Fruit fly (Drosophila melanogaster) whole organism, embryonic: ENCODE data around the gene IFT43.
A peak's percentile ranks its signal among the peaks of the same experiment; 100 is the strongest.

Experiments
- Atf6 ChIP-seq: fragments of 200-800 bp; sonication (Bioruptor generic); IDR thresholded peaks from 2 replicates; pipeline ENCODE4 v1.3.6; 2022; ENCODE audit warnings: missing biosample characterization, missing genetic modification characterization
- CG11247 ChIP-seq: fragments of 200-800 bp; sonication (Bioruptor generic); IDR thresholded peaks from 2 replicates; pipeline ENCODE4 v1.3.6; 2022; ENCODE audit warnings: missing biosample characterization, missing genetic modification characterization
- CG12391 ChIP-seq: fragments of 200-800 bp; sonication (Bioruptor generic); optimal IDR thresholded peaks from 3 replicates; lab custom pipeline; 2018; ENCODE audit warnings: missing biosample characterization, mild to moderate bottlenecking, missing genetic modification characterization, moderate library complexity
- CG13287 ChIP-seq: fragments of 200-800 bp; sonication (Bioruptor generic); IDR thresholded peaks from 2 replicates; pipeline ENCODE4 v1.3.6; 2022; ENCODE audit warnings: missing biosample characterization, missing genetic modification characterization; ENCODE audit not compliant: partially characterized antibody
- CG14014 ChIP-seq: fragments of 200-800 bp; sonication (Bioruptor generic); IDR thresholded peaks from 2 replicates; pipeline ENCODE4 v1.3.6; 2022; ENCODE audit warnings: missing biosample characterization, missing genetic modification characterization
- CG14441 ChIP-seq: fragments of 200-800 bp; sonication (Bioruptor generic); IDR thresholded peaks from 2 replicates; pipeline ENCODE4 v1.3.6; 2022; ENCODE audit warnings: missing biosample characterization, missing genetic modification characterization
- CG15011 ChIP-seq: fragments of 200-800 bp; sonication (Bioruptor generic); optimal IDR thresholded peaks from 3 replicates; lab custom pipeline; 2018; ENCODE audit warnings: missing biosample characterization, mild to moderate bottlenecking, missing genetic modification characterization
- CG18011 ChIP-seq: fragments of 200-800 bp; sonication (Bioruptor generic); optimal IDR thresholded peaks from 2 replicates; lab custom pipeline; 2017; ENCODE audit warnings: missing biosample characterization, missing genetic modification characterization, mild to moderate bottlenecking, moderate library complexity, missing genotype
- CG2199 ChIP-seq: fragments of 200-800 bp; sonication (Bioruptor generic); IDR thresholded peaks from 3 replicates; pipeline ENCODE4 v1.3.6; 2022; ENCODE audit warnings: missing biosample characterization, missing genetic modification characterization
- CG34224 ChIP-seq: fragments of 200-800 bp; sonication (Bioruptor generic); IDR thresholded peaks from 3 replicates; pipeline ENCODE4 v1.3.6; 2022; ENCODE audit warnings: missing biosample characterization, missing genetic modification characterization; ENCODE audit not compliant: partially characterized antibody
- CG4854 ChIP-seq: fragments of 200-800 bp; sonication (Bioruptor generic); optimal IDR thresholded peaks from 2 replicates; lab custom pipeline; 2016; ENCODE audit warnings: missing biosample characterization, missing genetic modification characterization, inconsistent platforms
- CG5953 ChIP-seq: fragments of 200-800 bp; sonication (Bioruptor generic); IDR thresholded peaks from 2 replicates; pipeline ENCODE4 v1.3.6; 2022; ENCODE audit warnings: missing biosample characterization, missing genetic modification characterization
- CG6175 ChIP-seq: fragments of 200-800 bp; sonication (Bioruptor generic); IDR thresholded peaks from 3 replicates; pipeline ENCODE4 v1.3.6; 2022; ENCODE audit warnings: missing biosample characterization, missing genetic modification characterization
- CG6254 ChIP-seq: fragments of 200-800 bp; sonication (Bioruptor generic); optimal IDR thresholded peaks from 3 replicates; lab custom pipeline; 2017; ENCODE audit warnings: mild to moderate bottlenecking, missing biosample characterization, missing genetic modification reagents, missing genetic modification characterization
- CG6272 ChIP-seq: fragments of 200-800 bp; sonication (Bioruptor generic); IDR thresholded peaks from 2 replicates; pipeline ENCODE4 v1.3.6; 2022; ENCODE audit warnings: missing biosample characterization, missing genetic modification characterization
- CG6765 ChIP-seq: fragments of 200-800 bp; sonication (Bioruptor generic); optimal IDR thresholded peaks from 3 replicates; lab custom pipeline; 2017; ENCODE audit warnings: missing biosample characterization, mild to moderate bottlenecking, missing genetic modification characterization
- CG7556 ChIP-seq: fragments of 200-800 bp; sonication (Bioruptor generic); optimal IDR thresholded peaks from 2 replicates; lab custom pipeline; 2017; ENCODE audit warnings: missing biosample characterization, mild to moderate bottlenecking, missing genetic modification characterization
- CG7745 ChIP-seq: fragments of 200-800 bp; sonication (Bioruptor generic); optimal IDR thresholded peaks from 2 replicates; lab custom pipeline; 2018; ENCODE audit warnings: missing biosample characterization, mild to moderate bottlenecking, missing genetic modification characterization, moderate library complexity
- Dp ChIP-seq: fragments of 200-800 bp; sonication (Bioruptor generic); optimal IDR thresholded peaks from 2 replicates; lab custom pipeline; 2018; ENCODE audit warnings: missing biosample characterization, mild to moderate bottlenecking, missing genetic modification characterization, moderate library complexity
- E2f2 ChIP-seq: fragments of 200-800 bp; sonication (Bioruptor generic); IDR thresholded peaks from 2 replicates; pipeline ENCODE4 v1.3.6; 2022; ENCODE audit warnings: missing biosample characterization, missing genetic modification characterization
- ERR ChIP-seq: fragments of 200-800 bp; sonication (Bioruptor generic); optimal IDR thresholded peaks from 2 replicates; lab custom pipeline; 2016; ENCODE audit warnings: missing biosample characterization, missing genetic modification characterization
- Gug ChIP-seq: fragments of 200-800 bp; sonication (Bioruptor generic); IDR thresholded peaks from 4 replicates; pipeline ENCODE4 v1.3.6; 2022; ENCODE audit warnings: missing biosample characterization, missing genetic modification characterization
- Hmr ChIP-seq: fragments of 200-800 bp; sonication (Bioruptor generic); optimal IDR thresholded peaks from 3 replicates; lab custom pipeline; 2017; ENCODE audit warnings: mild to moderate bottlenecking, missing biosample characterization, missing genetic modification reagents, missing genetic modification characterization
- Jarid2 ChIP-seq: fragments of 200-800 bp; sonication (Bioruptor generic); optimal IDR thresholded peaks from 3 replicates; lab custom pipeline; 2017; ENCODE audit warnings: mild to moderate bottlenecking, missing biosample characterization, missing genetic modification reagents, missing genetic modification characterization
- Myb ChIP-seq: fragments of 200-800 bp; sonication (Bioruptor generic); optimal IDR thresholded peaks from 2 replicates; lab custom pipeline; 2016; ENCODE audit warnings: missing biosample characterization, missing genetic modification characterization
- NfI ChIP-seq: fragments of 200-800 bp; sonication (Bioruptor generic); optimal IDR thresholded peaks from 3 replicates; lab custom pipeline; 2018; ENCODE audit warnings: missing biosample characterization, mild to moderate bottlenecking, missing genetic modification characterization, moderate library complexity
- Pdp1 ChIP-seq, 2 experiments: fragments of 200-800 bp; sonication (Bioruptor generic); optimal IDR thresholded peaks; 3 replicates each; lab custom pipeline; 2016; ENCODE audit warnings: missing biosample characterization in 2 of 2, missing genetic modification characterization in 2 of 2, mild to moderate bottlenecking in 1 of 2, moderate library complexity in 1 of 2
- Rfx ChIP-seq: fragments of 200-800 bp; sonication (Bioruptor generic); IDR thresholded peaks from 2 replicates; pipeline ENCODE4 v1.3.6; 2022; ENCODE audit warnings: missing biosample characterization, missing genetic modification characterization
- TFAM ChIP-seq: fragments of 200-800 bp; sonication (Bioruptor generic); optimal IDR thresholded peaks from 2 replicates; lab custom pipeline; 2017; ENCODE audit warnings: missing biosample characterization, missing genetic modification characterization, inconsistent platforms
- Vsx1 ChIP-seq: fragments of 200-800 bp; sonication (Bioruptor generic); optimal IDR thresholded peaks from 2 replicates; lab custom pipeline; 2017; ENCODE audit warnings: missing biosample characterization, mild to moderate bottlenecking, missing genetic modification characterization, missing genetic modification reagents
- aop ChIP-seq: fragments of 200-800 bp; sonication (Bioruptor generic); IDR thresholded peaks from 2 replicates; pipeline ENCODE4 v1.3.6; 2022; ENCODE audit warnings: missing biosample characterization, missing genetic modification characterization
- bab2 ChIP-seq: fragments of 200-800 bp; sonication (Bioruptor generic); optimal IDR thresholded peaks from 2 replicates; lab custom pipeline; 2016; ENCODE audit warnings: missing biosample characterization, missing genetic modification characterization
- bcd ChIP-seq: fragments of 200-800 bp; sonication (Bioruptor generic); optimal IDR thresholded peaks from 2 replicates; lab custom pipeline; 2017; ENCODE audit warnings: missing biosample characterization, mild to moderate bottlenecking, missing genetic modification characterization
- btn ChIP-seq: fragments of 200-800 bp; sonication (Bioruptor generic); optimal IDR thresholded peaks from 2 replicates; lab custom pipeline; 2016; ENCODE audit warnings: missing biosample characterization, missing genetic modification characterization
- corto ChIP-seq: fragments of 200-800 bp; sonication (Bioruptor generic); optimal IDR thresholded peaks from 2 replicates; lab custom pipeline; 2016; ENCODE audit warnings: missing biosample characterization, mild to moderate bottlenecking, missing genetic modification characterization, moderate library complexity
- dati ChIP-seq: fragments of 200-800 bp; sonication (Bioruptor generic); IDR thresholded peaks from 2 replicates; pipeline ENCODE4 v1.3.6; 2022; ENCODE audit warnings: missing biosample characterization, missing genetic modification characterization
- fd102C ChIP-seq: fragments of 200-800 bp; sonication (Bioruptor generic); optimal IDR thresholded peaks from 2 replicates; lab custom pipeline; 2018; ENCODE audit warnings: missing biosample characterization, mild to moderate bottlenecking, missing genetic modification characterization, moderate library complexity
- grn ChIP-seq: fragments of 200-800 bp; sonication (Bioruptor generic); optimal IDR thresholded peaks from 3 replicates; lab custom pipeline; 2017; ENCODE audit warnings: missing biosample characterization, missing genetic modification characterization
- ham ChIP-seq: fragments of 200-800 bp; sonication (Bioruptor generic); IDR thresholded peaks from 2 replicates; pipeline ENCODE4 v1.3.6; 2022; ENCODE audit warnings: missing biosample characterization, missing genetic modification characterization
- kni ChIP-seq: fragments of 200-800 bp; sonication (Bioruptor generic); optimal IDR thresholded peaks from 3 replicates; lab custom pipeline; 2017; ENCODE audit warnings: mild to moderate bottlenecking, missing biosample characterization, missing genetic modification reagents, missing genetic modification characterization
- mld ChIP-seq: fragments of 200-800 bp; sonication (Bioruptor generic); IDR thresholded peaks from 3 replicates; pipeline ENCODE4 v1.3.6; 2022; ENCODE audit warnings: missing biosample characterization, missing genetic modification characterization; ENCODE audit not compliant: partially characterized antibody
- nerfin-1 ChIP-seq: fragments of 200-800 bp; sonication (Bioruptor generic); optimal IDR thresholded peaks from 3 replicates; lab custom pipeline; 2019; ENCODE audit warnings: missing biosample characterization, mild to moderate bottlenecking, missing genetic modification characterization, moderate library complexity
- p53 ChIP-seq: fragments of 200-800 bp; sonication (Bioruptor generic); optimal IDR thresholded peaks from 2 replicates; lab custom pipeline; 2016; ENCODE audit warnings: missing biosample characterization, missing genetic modification characterization
- pita ChIP-seq: fragments of 200-800 bp; sonication (Bioruptor generic); optimal IDR thresholded peaks from 2 replicates; lab custom pipeline; 2017; ENCODE audit warnings: missing biosample characterization, mild to moderate bottlenecking, missing genetic modification characterization
- tgo ChIP-seq: fragments of 200-800 bp; sonication (Bioruptor generic); IDR thresholded peaks from 3 replicates; pipeline ENCODE4 v1.3.6; 2022; ENCODE audit warnings: missing biosample characterization, missing genetic modification characterization
- ttk ChIP-seq: fragments of 200-800 bp; sonication (Bioruptor generic); IDR thresholded peaks from 2 replicates; pipeline ENCODE4 v2.1.2; 2022; ENCODE audit warnings: missing biosample characterization, missing genetic modification characterization
- unpg ChIP-seq: fragments of 200-800 bp; sonication (Bioruptor generic); optimal IDR thresholded peaks from 3 replicates; lab custom pipeline; 2018; ENCODE audit warnings: missing biosample characterization, mild to moderate bottlenecking, missing genetic modification characterization, moderate library complexity
- vfl ChIP-seq: fragments of 200-800 bp; sonication (Bioruptor generic); optimal IDR thresholded peaks from 2 replicates; lab custom pipeline; 2016; ENCODE audit warnings: missing biosample characterization, missing genetic modification characterization

Gene IFT43

DNA sequence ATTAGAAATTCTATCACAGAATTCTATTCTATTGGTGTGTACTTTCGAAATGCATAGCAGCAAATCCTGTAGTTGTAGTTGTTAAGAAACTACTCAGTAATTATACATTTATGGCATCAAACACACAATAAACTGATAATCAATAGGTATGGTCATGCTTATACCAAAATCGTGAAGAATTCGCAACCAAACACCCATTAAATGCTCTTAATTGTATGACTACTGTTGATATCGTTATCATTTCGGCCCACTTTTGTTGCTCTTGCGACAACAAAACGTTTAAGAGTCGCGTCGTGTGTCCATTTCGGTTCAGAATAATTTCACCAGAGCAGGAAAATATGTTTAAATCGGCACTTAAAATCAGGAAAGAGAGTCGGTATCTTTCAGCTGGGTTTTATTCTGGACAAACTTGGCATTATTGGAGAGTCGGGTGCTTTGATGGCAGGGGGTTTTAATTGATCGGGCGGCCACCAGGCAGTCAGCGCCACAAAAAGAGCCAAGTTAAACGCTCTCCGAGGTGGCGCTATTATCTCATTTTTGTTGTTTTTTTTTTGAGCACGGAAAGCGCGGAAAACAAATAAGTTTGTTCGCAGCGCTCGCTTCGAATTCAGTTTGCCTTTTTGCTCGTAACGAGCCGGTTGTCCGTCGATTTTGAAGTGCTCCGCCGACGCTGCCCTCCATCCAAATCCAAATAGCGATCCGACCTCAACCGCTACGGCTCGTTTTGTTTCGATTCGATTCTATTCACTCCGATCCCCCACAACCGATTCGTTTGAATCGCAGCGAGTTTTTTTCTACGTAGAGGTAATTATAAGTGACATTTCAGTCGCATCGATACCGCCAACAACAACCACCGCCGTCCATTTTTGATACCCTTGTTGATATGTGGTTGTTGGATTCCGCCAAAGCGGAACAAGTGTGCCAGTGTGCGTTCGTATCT is 23.9 kb upstream of the IFT43 start, which contains the start of gene MRP (continued):
- no peak for TF ChIP-seq CG7556 (GFP tag; lab: Kevin White, UChicago)
- TF ChIP-seq unpg (GFP tag; lab: Kevin White, UChicago), result no peak
- TF ChIP-seq Hmr, result no peak
- TF ChIP-seq ERR (GFP tag; lab: Kevin White, UChicago), result no peak
- TF ChIP-seq CG5953 (GFP tag; lab: Robert Waterston, UW), result peak; percentile 44; the same call in 1 of the 2 replicates
- TF ChIP-seq grn (GFP tag; lab: Kevin White, UChicago), result peak; percentile 26
- peak; percentile 29; the same call in 1 of the 2 replicates for TF ChIP-seq CG11247 (GFP tag; lab: Robert Waterston, UW)
- TF ChIP-seq mld (GFP tag; lab: Robert Waterston, UW), result no peak
- TF ChIP-seq Vsx1 (GFP tag; lab: Kevin White, UChicago), result peak; percentile 31
- TF ChIP-seq Atf6 (GFP tag; lab: Robert Waterston, UW), result peak; percentile 63
- TF ChIP-seq E2f2, result peak; percentile 29; the same call in 1 of the 2 replicates
- peak; percentile 51 for TF ChIP-seq CG13287 (GFP tag; lab: Robert Waterston, UW)
- TF ChIP-seq pita (GFP tag; lab: Kevin White, UChicago), result no peak
- no peak for TF ChIP-seq CG4854 (GFP tag; lab: Kevin White, UChicago)
- no peak for TF ChIP-seq kni (GFP tag; lab: Kevin White, UChicago)
- TF ChIP-seq Myb, result no peak
- no peak for TF ChIP-seq CG15011 (GFP tag; lab: Kevin White, UChicago)
- TF ChIP-seq fd102C (GFP tag; lab: Kevin White, UChicago), result no peak
- TF ChIP-seq CG7745 (tag; lab: Kevin White, UChicago), result no peak
- peak in 1 of 2 experiments; percentile 30 for TF ChIP-seq Pdp1 (GFP tag; optimal IDR thresholded peaks at IDR 0.05; lab: Kevin White, UChicago)
- peak; percentile 35; the same call in 1 of the 2 replicates for TF ChIP-seq CG14441 (GFP tag; lab: Robert Waterston, UW)
- no peak for TF ChIP-seq CG34224
- TF ChIP-seq corto (GFP tag; lab: Kevin White, UChicago), result no peak
- TF ChIP-seq nerfin-1 (tag; lab: Kevin White, UChicago), result no peak
- peak; percentile 34; the same call in 1 of the 2 replicates for TF ChIP-seq Rfx (GFP tag; lab: Robert Waterston, UW)
- no peak for TF ChIP-seq ttk
- TF ChIP-seq CG14014 (GFP tag; lab: Robert Waterston, UW), result 0 out of 2 replicates have a peak, but pooled peaks have one; percentile 10
- no peak for TF ChIP-seq Gug (GFP tag; lab: Robert Waterston, UW)
- no peak for TF ChIP-seq btn (GFP tag; lab: Kevin White, UChicago)
- no peak for TF ChIP-seq CG6254 (GFP tag; lab: Kevin White, UChicago)
- TF ChIP-seq TFAM (GFP tag; lab: Kevin White, UChicago), result no peak
- TF ChIP-seq Dp (GFP tag; lab: Kevin White, UChicago), result no peak
- TF ChIP-seq bcd (GFP tag; lab: Kevin White, UChicago), result no peak
- TF ChIP-seq NfI (GFP tag; lab: Kevin White, UChicago), result peak; percentile 6
- no peak for TF ChIP-seq CG6272 (GFP tag; lab: Robert Waterston, UW)
- peak; percentile 34 for TF ChIP-seq CG6765 (GFP tag; lab: Kevin White, UChicago)
- no peak for TF ChIP-seq bab2
- TF ChIP-seq Jarid2 (GFP tag; lab: Kevin White, UChicago), result peak; percentile 89
- no peak for TF ChIP-seq CG18011 (GFP tag; lab: Kevin White, UChicago)
- TF ChIP-seq vfl (GFP tag; lab: Kevin White, UChicago), result no peak
- TF ChIP-seq dati (GFP tag; lab: Robert Waterston, UW), result no peak
- TF ChIP-seq CG2199 (GFP tag; lab: Robert Waterston, UW), result peak; percentile 73; the same call in 2 of the 3 replicates
- no peak for TF ChIP-seq p53 (GFP tag; lab: Kevin White, UChicago)
- TF ChIP-seq aop (GFP tag; lab: Robert Waterston, UW), result no peak
- TF ChIP-seq CG12391 (tag; lab: Kevin White, UChicago), result no peak
- TF ChIP-seq CG6175, result peak; percentile 11; the same call in 1 of the 3 replicates
- TF ChIP-seq tgo, result no peak
- no peak for TF ChIP-seq ham (GFP tag; lab: Robert Waterston, UW)
